Fruit fly (Drosophila melanogaster) whole organism, pupa: ENCODE measurements around the gene Eip75B.

Experiments used
- CG10348 ChIP-seq: fragments of 200-800 bp; sonication (Bioruptor generic); IDR thresholded peaks from 2 replicates; pipeline ENCODE4 v1.3.6; 2022; ENCODE audit warnings: missing biosample characterization, missing genetic modification characterization
- CG13204 ChIP-seq: fragments of 200-800 bp; sonication (Bioruptor generic); optimal IDR thresholded peaks from 2 replicates; lab custom pipeline; 2018; ENCODE audit warnings: missing biosample characterization, mild to moderate bottlenecking, missing genetic modification characterization, moderate library complexity
- CG8159 ChIP-seq: fragments of 200-800 bp; sonication (Bioruptor generic); optimal IDR thresholded peaks from 3 replicates; lab custom pipeline; 2018; ENCODE audit warnings: missing biosample characterization, mild to moderate bottlenecking, missing genetic modification characterization, moderate library complexity
- D1 ChIP-seq: fragments of 200-800 bp; sonication (Bioruptor generic); optimal IDR thresholded peaks from 2 replicates; lab custom pipeline; 2018; ENCODE audit warnings: missing biosample characterization, mild to moderate bottlenecking, missing genetic modification characterization, moderate library complexity
- EcR ChIP-seq: fragments of 200-800 bp; sonication (Bioruptor generic); optimal IDR thresholded peaks from 3 replicates; lab custom pipeline; 2019; ENCODE audit warnings: missing biosample characterization, missing genetic modification characterization, mild to moderate bottlenecking, moderate library complexity, missing genetic modification reagents

- TF ChIP-seq D1 (no peak), CG13204 (no peak), CG8159 (tag; lab: Kevin White, UChicago) (no peak), CG10348 (GFP tag; lab: Robert Waterston, UW) (no peak), EcR (GFP tag; lab: Kevin White, UChicago) (no peak)
These were observed 62.3 kb downstream of the Eip75B start for dm6 chr3L:18002150-18002549.
